Worm (Caenorhabditis elegans) whole organism, L1 larva: ENCODE data around the gene B0024.3.
A peak's percentile ranks its signal among the peaks of the same experiment; 100 is the strongest.

Source experiments
- C04F5.9 ChIP-seq: sonication (generic microtip); optimal IDR thresholded peaks from 2 replicates; lab custom pipeline; 2016; ENCODE audit warnings: missing genetic modification characterization, missing compliant biosample characterization
- F16B12.6 ChIP-seq: fragments of 150-350 bp; optimal IDR thresholded peaks from 2 replicates; lab custom pipeline; 2014; ENCODE audit warnings: missing biosample characterization, missing genetic modification characterization
- Y116A8C.19 ChIP-seq: sonication (generic microtip); optimal IDR thresholded peaks from 2 replicates; lab custom pipeline; 2016; ENCODE audit warnings: missing compliant biosample characterization, missing genetic modification characterization, borderline replicate concordance
- alr-1 ChIP-seq: fragments of 200-800 bp; sonication (Bioruptor generic); optimal IDR thresholded peaks from 2 replicates; lab custom pipeline; 2018; ENCODE audit warnings: borderline replicate concordance, mild to moderate bottlenecking, missing genetic modification characterization, missing compliant biosample characterization
- blmp-1 ChIP-seq: fragments of 150-350 bp; optimal IDR thresholded peaks from 2 replicates; lab custom pipeline; 2014; ENCODE audit warnings: missing biosample characterization, missing genetic modification characterization
- ceh-82 ChIP-seq, 3 experiments: fragments of 150-350 bp in 1 of 3; sonication (generic microtip) in 2 of 3; optimal IDR thresholded peaks; 2 replicates each; lab custom pipeline; 2014 to 2017; ENCODE audit warnings: missing biosample characterization in 3 of 3, missing genetic modification characterization in 3 of 3
- ceh-88 ChIP-seq: fragments of 200-800 bp; sonication (Bioruptor generic); IDR thresholded peaks from 2 replicates; pipeline ENCODE4 v1.3.6; 2022; ENCODE audit warnings: missing genetic modification characterization, missing compliant biosample characterization
- ceh-90 ChIP-seq: sonication (generic microtip); optimal IDR thresholded peaks from 2 replicates; lab custom pipeline; 2016; ENCODE audit warnings: missing genetic modification characterization, missing compliant biosample characterization
- dpl-1 ChIP-seq, 3 experiments: fragments of 150-350 bp in 2 of 3; sonication (generic microtip) in 1 of 3; optimal IDR thresholded peaks; 2 replicates each; lab custom pipeline; 2014 to 2017; ENCODE audit warnings: missing biosample characterization in 3 of 3, missing genetic modification characterization in 3 of 3, missing genetic modification reagents in 3 of 3
- dsc-1 ChIP-seq: sonication (generic microtip); optimal IDR thresholded peaks from 2 replicates; lab custom pipeline; 2016; ENCODE audit warnings: mild to moderate bottlenecking, missing genetic modification characterization, missing compliant biosample characterization
- efl-1 ChIP-seq, 4 experiments: fragments of 150-350 bp; optimal IDR thresholded peaks in 3 of 4; peaks in 1 of 4; 1 replicate in 1 of 4; 2 replicates in 3 of 4; lab custom pipeline; 2014; ENCODE audit warnings: missing biosample characterization in 2 of 4, missing genetic modification characterization in 2 of 4, missing genetic modification reagents in 2 of 4
- efl-3 ChIP-seq: fragments of 200-800 bp; sonication (Bioruptor generic); optimal IDR thresholded peaks from 2 replicates; lab custom pipeline; 2018; ENCODE audit warnings: mild to moderate bottlenecking, missing genetic modification characterization, missing compliant biosample characterization
- elt-3 ChIP-seq, 6 experiments: fragments of 150-350 bp in 1 of 6; sonication (generic microtip); optimal IDR thresholded peaks; 2 replicates each; lab custom pipeline; 2017 to 2018; ENCODE audit warnings: missing biosample characterization in 6 of 6, missing genetic modification characterization in 6 of 6, inconsistent platforms in 1 of 6
- fkh-4 ChIP-seq: sonication (generic microtip); optimal IDR thresholded peaks from 2 replicates; lab custom pipeline; 2016; ENCODE audit warnings: missing compliant biosample characterization, missing genetic modification characterization, borderline replicate concordance
- fkh-8 ChIP-seq: sonication (generic microtip); optimal IDR thresholded peaks from 2 replicates; lab custom pipeline; 2016; ENCODE audit warnings: mild to moderate bottlenecking, missing genetic modification characterization, missing compliant biosample characterization
- fos-1 ChIP-seq: fragments of 150-350 bp; optimal IDR thresholded peaks from 2 replicates; lab custom pipeline; 2014; ENCODE audit warnings: missing biosample characterization, missing genetic modification characterization
- hlh-17 ChIP-seq: fragments of 200-800 bp; sonication (Bioruptor generic); optimal IDR thresholded peaks from 2 replicates; lab custom pipeline; 2018; ENCODE audit warnings: missing genetic modification characterization, mild to moderate bottlenecking, missing compliant biosample characterization, moderate library complexity, borderline replicate concordance
- irx-1 ChIP-seq: sonication (generic microtip); optimal IDR thresholded peaks from 2 replicates; lab custom pipeline; 2016; ENCODE audit warnings: missing genetic modification characterization, missing compliant biosample characterization
- lin-14 ChIP-seq: fragments of 200-800 bp; sonication (Bioruptor generic); optimal IDR thresholded peaks from 2 replicates; lab custom pipeline; 2018; ENCODE audit warnings: mild to moderate bottlenecking, missing genetic modification characterization, moderate library complexity, missing compliant biosample characterization
- lin-35 ChIP-seq, 2 experiments: fragments of 150-350 bp; optimal IDR thresholded peaks; 2 replicates each; lab custom pipeline; 2014; ENCODE audit warnings: missing biosample characterization in 2 of 2, missing genetic modification characterization in 2 of 2, missing genetic modification reagents in 2 of 2
- lir-3 ChIP-seq: sonication (generic microtip); optimal IDR thresholded peaks from 2 replicates; lab custom pipeline; 2016; ENCODE audit warnings: mild to moderate bottlenecking, missing genetic modification characterization, moderate library complexity, missing compliant biosample characterization; ENCODE audit not compliant: poor library complexity
- lsy-2 ChIP-seq, 2 experiments: fragments of 150-350 bp; optimal IDR thresholded peaks; 2 replicates each; lab custom pipeline; 2014; ENCODE audit warnings: missing biosample characterization in 2 of 2, missing genetic modification characterization in 2 of 2
- mef-2 ChIP-seq: fragments of 150-350 bp; optimal IDR thresholded peaks from 2 replicates; lab custom pipeline; 2014; ENCODE audit warnings: missing biosample characterization, missing genetic modification characterization
- nhr-12 ChIP-seq: sonication (generic microtip); optimal IDR thresholded peaks from 2 replicates; lab custom pipeline; 2017; ENCODE audit warnings: missing biosample characterization, missing genetic modification characterization
- nhr-19 ChIP-seq: fragments of 200-800 bp; sonication (Bioruptor generic); conservative IDR thresholded peaks from 2 replicates; pipeline ENCODE4 v1.3.6; 2022; ENCODE audit warnings: missing genetic modification characterization, missing compliant biosample characterization
- nhr-237 ChIP-seq: fragments of 150-350 bp; optimal IDR thresholded peaks from 2 replicates; lab custom pipeline; 2014; ENCODE audit warnings: missing biosample characterization, missing genetic modification characterization
- nhr-28 ChIP-seq: fragments of 150-350 bp; optimal IDR thresholded peaks from 2 replicates; lab custom pipeline; 2014; ENCODE audit warnings: missing biosample characterization, missing genetic modification characterization
- nhr-47 ChIP-seq: sonication (generic microtip); optimal IDR thresholded peaks from 2 replicates; lab custom pipeline; 2016; ENCODE audit warnings: mild to moderate bottlenecking, missing genetic modification characterization, moderate library complexity, missing compliant biosample characterization
- nhr-71 ChIP-seq: sonication (generic microtip); optimal IDR thresholded peaks from 2 replicates; lab custom pipeline; 2016; ENCODE audit warnings: mild to moderate bottlenecking, missing genetic modification characterization, moderate library complexity, missing compliant biosample characterization
- nhr-77 ChIP-seq: fragments of 150-350 bp; optimal IDR thresholded peaks from 2 replicates; lab custom pipeline; 2014; ENCODE audit warnings: missing biosample characterization, missing genetic modification characterization
- nhr-85 ChIP-seq: sonication (generic microtip); peaks from one replicate; lab custom pipeline; 2016; ENCODE audit warnings: missing genetic modification characterization, inconsistent platforms, missing compliant biosample characterization
- pag-3 ChIP-seq: sonication (generic microtip); optimal IDR thresholded peaks from 2 replicates; lab custom pipeline; 2017; ENCODE audit warnings: missing genetic modification characterization, mild to moderate bottlenecking, missing compliant biosample characterization, antibody characterized with exemption, borderline replicate concordance; ENCODE audit not compliant: insufficient read depth
- pax-3 ChIP-seq: fragments of 200-800 bp; sonication (Bioruptor generic); optimal IDR thresholded peaks from 2 replicates; lab custom pipeline; 2018; ENCODE audit warnings: mild to moderate bottlenecking, missing genetic modification characterization, moderate library complexity, missing compliant biosample characterization
- rnt-1 ChIP-seq: sonication (generic microtip); optimal IDR thresholded peaks from 2 replicates; lab custom pipeline; 2016; ENCODE audit warnings: mild to moderate bottlenecking, missing genetic modification characterization, moderate library complexity, missing compliant biosample characterization
- skn-1 ChIP-seq: fragments of 150-350 bp; optimal IDR thresholded peaks from 2 replicates; lab custom pipeline; 2014; ENCODE audit warnings: missing biosample characterization, missing genetic modification characterization
- sox-4 ChIP-seq: sonication (generic microtip); optimal IDR thresholded peaks from 2 replicates; lab custom pipeline; 2016; ENCODE audit warnings: missing genetic modification characterization, missing compliant biosample characterization
- sptf-1 ChIP-seq: fragments of 150-350 bp; optimal IDR thresholded peaks from 2 replicates; lab custom pipeline; 2014; ENCODE audit warnings: missing biosample characterization, missing genetic modification characterization
- tlp-1 ChIP-seq: fragments of 150-350 bp; optimal IDR thresholded peaks from 2 replicates; lab custom pipeline; 2014; ENCODE audit warnings: missing biosample characterization, missing genetic modification characterization
- unc-130 ChIP-seq: fragments of 150-350 bp; optimal IDR thresholded peaks from 2 replicates; lab custom pipeline; 2017; ENCODE audit warnings: missing biosample characterization, missing genetic modification characterization, inconsistent platforms
- unc-30 ChIP-seq: sonication (generic microtip); optimal IDR thresholded peaks from 2 replicates; lab custom pipeline; 2017; ENCODE audit warnings: missing biosample characterization, missing genetic modification characterization
- unc-86 ChIP-seq: sonication (generic microtip); optimal IDR thresholded peaks from 2 replicates; lab custom pipeline; 2016; ENCODE audit warnings: missing genetic modification characterization, missing compliant biosample characterization
- xbp-1 ChIP-seq: sonication (generic microtip); optimal IDR thresholded peaks from 2 replicates; lab custom pipeline; 2016; ENCODE audit warnings: missing genetic modification characterization, missing compliant biosample characterization
- ztf-4 ChIP-seq: fragments of 150-350 bp; optimal IDR thresholded peaks from 2 replicates; lab custom pipeline; 2014; ENCODE audit warnings: missing biosample characterization, missing genetic modification characterization

The B0024.3 gene

DNA sequence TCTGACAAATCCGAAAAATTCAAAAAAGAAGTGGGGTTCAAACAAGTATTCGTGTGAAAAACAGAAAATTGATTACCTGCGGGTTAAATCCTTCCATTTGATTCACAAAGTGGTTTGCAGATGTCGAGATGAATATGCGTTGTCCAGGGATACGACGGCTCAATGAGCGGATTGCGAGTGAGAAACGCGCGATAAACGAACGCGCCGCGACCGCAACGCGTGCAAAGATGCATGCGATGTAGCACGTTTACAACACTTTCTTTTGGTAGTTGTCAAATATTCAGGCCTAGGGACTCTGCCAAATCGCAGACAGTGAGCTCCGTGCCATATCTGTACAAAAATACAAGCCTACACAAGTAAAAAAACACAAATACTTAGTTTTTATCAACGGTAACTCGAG lies 48.7 kb upstream of the B0024.3 start, which contains the start of gene fubl-1 (continued):
- peak; percentile 50 to 64 for TF ChIP-seq lin-35 (GFP tag; optimal IDR thresholded peaks at IDR 0.05; lab: Kevin White, UChicago)
- TF ChIP-seq tlp-1 (tag; lab: Kevin White, UChicago): no peak
- peak; percentile 28 for TF ChIP-seq skn-1 (tag; lab: Kevin White, UChicago)
- peak; percentile 37 to 42 for TF ChIP-seq efl-1 (optimal IDR thresholded peaks at IDR 0.05; lab: Kevin White, UChicago)
- TF ChIP-seq efl-1 (GFP tag; optimal IDR thresholded peaks at IDR 0.05 in 1 of 2; lab: Kevin White, UChicago): peak in 1 of 2 experiments; percentile 27
- TF ChIP-seq sptf-1 (tag; lab: Kevin White, UChicago): no peak
- TF ChIP-seq F16B12.6 (tag; lab: Kevin White, UChicago): no peak
- TF ChIP-seq ceh-82 (tag; optimal IDR thresholded peaks at IDR 0.05; lab: Kevin White, UChicago): peak in 1 of 3 experiments; percentile 61

DNA sequence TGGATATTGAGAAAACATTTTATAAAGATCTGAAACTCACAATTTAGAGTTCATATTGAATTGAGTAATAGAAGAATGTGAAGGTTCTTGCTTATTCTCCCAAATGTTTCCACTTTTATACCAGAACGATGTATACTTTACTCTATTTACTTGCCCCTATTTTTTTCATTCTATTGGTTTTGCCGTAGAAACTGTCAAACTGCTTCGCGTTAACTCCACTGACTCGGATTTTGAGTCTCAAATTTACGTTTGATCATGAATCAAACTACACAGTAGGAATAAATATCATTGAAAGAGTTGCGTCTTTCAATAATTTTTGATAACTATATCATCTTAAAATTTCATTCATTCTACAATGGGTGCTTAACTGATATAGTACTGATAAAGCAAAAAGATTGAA lies 47.5 kb upstream of the B0024.3 start, which contains the start of gene fipr-8:
fipr-8 (minus strand) TSS at position 101 of the 400 bp plus-strand sequence.
- TF ChIP-seq skn-1 (tag; lab: Kevin White, UChicago): no peak
- TF ChIP-seq dsc-1 (tag; lab: Kevin White, UChicago): no peak
- no peak for TF ChIP-seq lin-14 (GFP tag; lab: Kevin White, UChicago)
- no peak for TF ChIP-seq unc-30
- no peak for TF ChIP-seq unc-130 (tag; lab: Kevin White, UChicago)
- TF ChIP-seq efl-3: no peak
- TF ChIP-seq nhr-19: no peak
- TF ChIP-seq C04F5.9 (tag; lab: Kevin White, UChicago): no peak
- no peak for TF ChIP-seq mef-2 (tag; lab: Kevin White, UChicago)
- TF ChIP-seq ztf-4 (tag; lab: Kevin White, UChicago): no peak
- no peak for TF ChIP-seq alr-1 (tag; lab: Kevin White, UChicago)
- TF ChIP-seq elt-3 (tag; optimal IDR thresholded peaks at IDR 0.05; lab: Kevin White, UChicago): no peak
- TF ChIP-seq nhr-71 (tag; lab: Kevin White, UChicago): no peak
- TF ChIP-seq rnt-1: no peak
- no peak for TF ChIP-seq dpl-1 (GFP tag; optimal IDR thresholded peaks at IDR 0.05; lab: Kevin White, UChicago)
- TF ChIP-seq nhr-47 (tag; lab: Kevin White, UChicago): no peak
- no peak for TF ChIP-seq lsy-2 (tag; optimal IDR thresholded peaks at IDR 0.05; lab: Kevin White, UChicago)
- no peak for TF ChIP-seq nhr-77 (tag; lab: Kevin White, UChicago)
- TF ChIP-seq pag-3: no peak
- no peak for TF ChIP-seq fos-1 (tag; lab: Kevin White, UChicago)

DNA sequence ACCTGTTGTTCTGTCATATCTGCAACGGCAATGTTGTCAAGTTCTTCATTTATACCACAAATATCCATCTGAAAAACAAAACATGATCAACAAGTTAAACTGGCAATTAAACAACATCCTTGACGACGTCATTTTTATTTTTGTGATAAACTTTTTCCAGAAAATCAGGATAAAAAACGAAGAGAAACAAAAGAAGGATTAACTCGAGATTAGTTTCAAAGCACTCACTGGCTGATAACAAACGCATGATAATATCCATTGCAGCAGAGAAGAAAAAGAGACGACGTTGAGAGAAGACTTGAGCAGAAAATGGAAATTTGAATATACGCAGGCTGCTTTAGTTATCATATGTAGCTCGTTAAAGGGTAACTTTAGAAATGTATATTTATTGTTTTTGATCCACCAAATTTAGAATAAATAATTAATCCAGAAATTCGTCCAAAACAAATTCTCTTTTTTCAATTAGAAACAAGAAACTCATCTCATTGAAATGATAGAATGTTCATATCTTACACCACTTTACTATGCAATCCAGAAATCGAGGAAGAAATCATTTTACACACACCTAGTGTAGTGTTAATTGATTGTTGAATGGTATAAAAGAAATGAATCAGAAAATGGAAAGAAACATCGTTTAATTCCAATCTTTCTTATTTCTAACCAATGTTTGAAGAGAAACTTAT lies 46.1 kb upstream of the B0024.3 start, which contains the start of the genes C12D8.21 and col-148:
C12D8.21 (minus strand) TSS at position 68 of the 683 bp plus-strand sequence.
col-148 (plus strand) TSS at position 633 of the 683 bp plus-strand sequence.
- TF ChIP-seq unc-86 (tag; lab: Kevin White, UChicago): no peak
- TF ChIP-seq Y116A8C.19 (tag; lab: Kevin White, UChicago): no peak
- peak; percentile 35 for TF ChIP-seq nhr-47 (tag; lab: Kevin White, UChicago)
- peak; percentile 72 for TF ChIP-seq fkh-8
- TF ChIP-seq ceh-88 (GFP tag; lab: Robert Waterston, UW): no peak
- TF ChIP-seq nhr-19: no peak
- TF ChIP-seq nhr-71 (tag; lab: Kevin White, UChicago): peak; percentile 11
- peak; percentile 96 for TF ChIP-seq dsc-1 (tag; lab: Kevin White, UChicago)
- no peak for TF ChIP-seq nhr-237 (tag; lab: Kevin White, UChicago)
- TF ChIP-seq xbp-1 (tag; lab: Kevin White, UChicago): no peak
- no peak for TF ChIP-seq efl-3
- TF ChIP-seq ceh-90 (tag; lab: Kevin White, UChicago): no peak
- TF ChIP-seq pax-3: peak; percentile 62
- no peak for TF ChIP-seq lir-3 (tag; lab: Kevin White, UChicago)
- TF ChIP-seq nhr-28 (tag; lab: Kevin White, UChicago): no peak
- no peak for TF ChIP-seq skn-1 (tag; lab: Kevin White, UChicago)
- no peak for TF ChIP-seq hlh-17 (GFP tag; lab: Kevin White, UChicago)
- no peak for TF ChIP-seq blmp-1 (tag; lab: Kevin White, UChicago)
- TF ChIP-seq nhr-12 (tag; lab: Kevin White, UChicago): no peak
- peak; percentile 22 for TF ChIP-seq sox-4
- no peak for TF ChIP-seq fkh-4 (tag; lab: Kevin White, UChicago)
- no peak for TF ChIP-seq nhr-85 (tag; lab: Kevin White, UChicago)
- no peak for TF ChIP-seq irx-1 (tag; lab: Kevin White, UChicago)
